Fruit fly (Drosophila melanogaster) whole organism: ENCODE data around the gene CG13086.

ENCODE experiments used
- CG8478 ChIP-seq: fragments of >200 bp; optimal IDR thresholded peaks from 2 replicates; lab custom pipeline; 2018; ENCODE audit warnings: inconsistent platforms
- EcR ChIP-seq, 2 experiments: fragments of >200 bp; optimal IDR thresholded peaks; 2 replicates each; lab custom pipeline; 2017; ENCODE audit warnings: missing biosample characterization in 2 of 2, missing genetic modification characterization in 2 of 2, missing genetic modification reagents in 2 of 2
- psq ChIP-seq: fragments of >200 bp; optimal IDR thresholded peaks from 2 replicates; lab custom pipeline; 2017
- usp ChIP-seq: fragments of >200 bp; optimal IDR thresholded peaks from 2 replicates; lab custom pipeline; 2017; ENCODE audit warnings: missing biosample characterization, missing genetic modification characterization, mixed read lengths

DNA sequence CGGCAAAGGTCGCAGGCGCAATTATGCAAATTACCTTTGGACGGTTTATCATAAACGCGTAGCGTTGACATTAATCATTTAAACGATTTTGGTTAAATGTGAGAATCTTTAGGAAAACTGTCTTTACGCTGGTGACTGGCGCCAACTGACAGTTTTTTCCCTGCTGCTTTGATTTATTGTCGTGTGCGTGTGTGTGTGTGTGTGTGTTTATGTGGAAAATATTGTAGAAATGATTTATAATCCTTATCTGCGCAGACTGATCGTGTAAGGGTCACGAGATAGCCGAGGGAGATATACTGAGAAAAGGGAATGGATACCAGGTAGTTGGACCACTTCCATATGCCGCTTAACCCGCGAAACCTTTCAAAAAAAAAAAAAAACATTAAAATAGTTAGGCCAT, 39.4 kb upstream of the CG13086 start:
- TF ChIP-seq CG8478 (lab: Kevin White, UChicago) (no peak), usp (no peak), EcR (GFP tag; optimal IDR thresholded peaks at IDR 0.05; lab: Kevin White, UChicago) (no peak), psq (lab: Kevin White, UChicago) (no peak)
